Worm (Caenorhabditis elegans): ENCODE data around the gene uggt-1.

- TF ChIP-seq jun-1 (tag; optimal IDR thresholded peaks at IDR 0.05) = peak; percentile 38
- TF ChIP-seq ztf-11 (tag; optimal IDR thresholded peaks at IDR 0.05) = no peak
- TF ChIP-seq fos-1 (tag; optimal IDR thresholded peaks at IDR 0.05) = no peak
- TF ChIP-seq skn-1 (tag; optimal IDR thresholded peaks at IDR 0.05) = peak; percentile 1
- TF ChIP-seq zag-1 (tag; optimal IDR thresholded peaks at IDR 0.05) = no peak
- peak; percentile 33 for TF ChIP-seq nhr-43 (tag; optimal IDR thresholded peaks at IDR 0.05; ENCODE audit: poor library complexity, severe bottlenecking)
- peak; percentile 37 for TF ChIP-seq snpc-4 (tag; optimal IDR thresholded peaks at IDR 0.05)
- peak; percentile 78 for TF ChIP-seq lin-39 (tag; optimal IDR thresholded peaks at IDR 0.05)
- TF ChIP-seq egl-5 (tag; optimal IDR thresholded peaks at IDR 0.05) = peak; percentile 31
- no peak for TF ChIP-seq nhr-237 (tag; optimal IDR thresholded peaks at IDR 0.05)
- TF ChIP-seq elt-3 (tag; optimal IDR thresholded peaks at IDR 0.05) = no peak
- no peak for TF ChIP-seq mdl-1 (tag; optimal IDR thresholded peaks at IDR 0.05)
- TF ChIP-seq ceh-28 (tag; optimal IDR thresholded peaks at IDR 0.05) = peak; percentile 8
Measured at ce11 chrX:7474968-7475433, 25.8 kb downstream of the uggt-1 start, which contains the start of gene coh-1.
